Worm (Caenorhabditis elegans) whole organism, L4 larva: ENCODE data around the gene Y41C4A.7.

Source experiments
- F37D6.2 ChIP-seq: sonication (generic microtip); optimal IDR thresholded peaks from 2 replicates; lab custom pipeline; 2016; ENCODE audit warnings: mild to moderate bottlenecking, missing genetic modification characterization, missing compliant biosample characterization
- F49E8.2 ChIP-seq: sonication (generic microtip); optimal IDR thresholded peaks from 2 replicates; lab custom pipeline; 2016; ENCODE audit warnings: missing compliant biosample characterization, mild to moderate bottlenecking, missing genetic modification characterization, borderline replicate concordance
- R02D3.7 ChIP-seq: fragments of 150-350 bp; sonication (generic microtip); optimal IDR thresholded peaks from 3 replicates; lab custom pipeline; 2014; ENCODE audit warnings: missing biosample characterization, missing genetic modification characterization
- T20F7.1 ChIP-seq: fragments of 200-800 bp; sonication (Bioruptor generic); optimal IDR thresholded peaks from 2 replicates; lab custom pipeline; 2018; ENCODE audit warnings: mild to moderate bottlenecking, missing genetic modification characterization, missing compliant biosample characterization
- Y105C5A.15 ChIP-seq: fragments of 200-800 bp; sonication (Bioruptor generic); IDR thresholded peaks from 2 replicates; pipeline ENCODE4 v1.3.6; 2022; ENCODE audit warnings: missing genetic modification characterization, missing compliant biosample characterization
- Y75B8A.6 ChIP-seq: fragments of 200-800 bp; sonication (Bioruptor generic); IDR thresholded peaks from 2 replicates; pipeline ENCODE4 v1.3.6; 2022; ENCODE audit warnings: missing genetic modification reagents, missing genetic modification characterization, missing compliant biosample characterization
- ZK337.2 ChIP-seq: fragments of 200-800 bp; sonication (Bioruptor generic); IDR thresholded peaks from 2 replicates; pipeline ENCODE4 v1.3.6; 2022; ENCODE audit warnings: missing genetic modification reagents, missing genetic modification characterization, missing compliant biosample characterization
- ZK546.5 ChIP-seq, 2 experiments: sonication (generic microtip); optimal IDR thresholded peaks; 2 replicates each; lab custom pipeline; 2017; ENCODE audit warnings: missing biosample characterization in 2 of 2, missing genetic modification characterization in 2 of 2
- ama-1 ChIP-seq: fragments of 150-350 bp; optimal IDR thresholded peaks from 2 replicates; lab custom pipeline; 2014; ENCODE audit warnings: inconsistent platforms, mixed read lengths
- ceh-28 ChIP-seq: fragments of 150-350 bp; optimal IDR thresholded peaks from 2 replicates; lab custom pipeline; 2014; ENCODE audit warnings: missing biosample characterization, missing genetic modification reagents, missing genetic modification characterization
- ceh-32 ChIP-seq: sonication (generic microtip); optimal IDR thresholded peaks from 2 replicates; lab custom pipeline; 2016; ENCODE audit warnings: mild to moderate bottlenecking, missing genetic modification characterization, missing compliant biosample characterization; ENCODE audit not compliant: poor library complexity
- ceh-62 ChIP-seq: sonication (generic microtip); optimal IDR thresholded peaks from 2 replicates; lab custom pipeline; 2017; ENCODE audit warnings: missing biosample characterization, missing genetic modification characterization
- ceh-82 ChIP-seq: sonication (generic microtip); optimal IDR thresholded peaks from 2 replicates; lab custom pipeline; 2017; ENCODE audit warnings: missing biosample characterization, missing genetic modification characterization
- ctbp-1 ChIP-seq: fragments of 200-800 bp; sonication (Bioruptor generic); IDR thresholded peaks from 2 replicates; pipeline ENCODE4 v1.3.6; 2022; ENCODE audit warnings: missing genetic modification reagents, missing genetic modification characterization, missing compliant biosample characterization
- daf-12 ChIP-seq: fragments of 150-350 bp; optimal IDR thresholded peaks from 2 replicates; lab custom pipeline; 2014; ENCODE audit warnings: missing biosample characterization, missing genetic modification reagents, missing genetic modification characterization
- dmd-9 ChIP-seq: fragments of 200-800 bp; sonication (Bioruptor generic); IDR thresholded peaks from 2 replicates; pipeline ENCODE4 v1.3.6; 2022; ENCODE audit warnings: missing genetic modification reagents, missing genetic modification characterization, missing compliant biosample characterization
- dpl-1 ChIP-seq: fragments of 150-350 bp; optimal IDR thresholded peaks from 2 replicates; lab custom pipeline; 2014; ENCODE audit warnings: missing biosample characterization, missing genetic modification reagents, missing genetic modification characterization
- dve-1 ChIP-seq: sonication (generic microtip); optimal IDR thresholded peaks from 2 replicates; lab custom pipeline; 2017; ENCODE audit warnings: antibody characterized with exemption, mild to moderate bottlenecking, missing genetic modification characterization, missing compliant biosample characterization; ENCODE audit not compliant: insufficient read depth
- egl-43 ChIP-seq: fragments of 200-800 bp; sonication (Bioruptor generic); IDR thresholded peaks from 2 replicates; pipeline ENCODE4 v1.3.6; 2022; ENCODE audit warnings: missing genetic modification reagents, missing genetic modification characterization, missing compliant biosample characterization
- fkh-10 ChIP-seq: fragments of 150-350 bp; optimal IDR thresholded peaks from 2 replicates; lab custom pipeline; 2014; ENCODE audit warnings: missing biosample characterization, missing genetic modification reagents, missing genetic modification characterization
- hlh-11 ChIP-seq: fragments of 200-800 bp; sonication (Bioruptor generic); optimal IDR thresholded peaks from 2 replicates; lab custom pipeline; 2018; ENCODE audit warnings: mild to moderate bottlenecking, missing genetic modification characterization, missing compliant biosample characterization
- hmg-1.1 ChIP-seq: fragments of 200-800 bp; sonication (Bioruptor generic); IDR thresholded peaks from 2 replicates; pipeline ENCODE4 v1.3.6; 2022; ENCODE audit warnings: missing genetic modification reagents, missing genetic modification characterization, missing compliant biosample characterization
- jun-1 ChIP-seq: fragments of 150-350 bp; optimal IDR thresholded peaks from 2 replicates; lab custom pipeline; 2014; ENCODE audit warnings: missing biosample characterization, missing genetic modification reagents, missing genetic modification characterization
- lim-7 ChIP-seq: fragments of 200-800 bp; sonication (Bioruptor generic); IDR thresholded peaks from 2 replicates; pipeline ENCODE4 v1.3.6; 2022; ENCODE audit warnings: missing genetic modification characterization, missing compliant biosample characterization
- lin-1 ChIP-seq: fragments of 200-800 bp; sonication (Bioruptor generic); IDR thresholded peaks from 2 replicates; pipeline ENCODE4 v1.3.6; 2022; ENCODE audit warnings: missing genetic modification reagents, missing genetic modification characterization, missing compliant biosample characterization
- lin-15B ChIP-seq: fragments of 150-350 bp; sonication (generic microtip); optimal IDR thresholded peaks from 3 replicates; lab custom pipeline; 2014; ENCODE audit warnings: missing biosample characterization, missing genetic modification characterization
- lin-29 ChIP-seq: fragments of 200-800 bp; sonication (Bioruptor generic); IDR thresholded peaks from 2 replicates; pipeline ENCODE4 v1.3.6; 2022; ENCODE audit warnings: missing genetic modification reagents, missing genetic modification characterization, missing compliant biosample characterization
- lin-38 ChIP-seq: fragments of 200-800 bp; sonication (Bioruptor generic); IDR thresholded peaks from 2 replicates; pipeline ENCODE4 v1.3.6; 2022; ENCODE audit warnings: missing genetic modification reagents, missing genetic modification characterization, missing compliant biosample characterization
- lir-3 ChIP-seq: sonication (generic microtip); optimal IDR thresholded peaks from 2 replicates; lab custom pipeline; 2016; ENCODE audit warnings: mild to moderate bottlenecking, missing genetic modification characterization, missing compliant biosample characterization
- lsy-2 ChIP-seq, 2 experiments: fragments of 150-350 bp in 1 of 2; sonication (generic microtip) in 1 of 2; optimal IDR thresholded peaks; 2 replicates each; lab custom pipeline; 2014 to 2017; ENCODE audit warnings: missing biosample characterization in 2 of 2, missing genetic modification characterization in 2 of 2
- madf-9 ChIP-seq: fragments of 200-800 bp; sonication (Bioruptor generic); conservative IDR thresholded peaks from 2 replicates; pipeline ENCODE4 v1.3.6; 2022; ENCODE audit warnings: missing genetic modification reagents, missing genetic modification characterization, missing compliant biosample characterization
- mdt-29 ChIP-seq: fragments of 200-800 bp; sonication (Bioruptor generic); IDR thresholded peaks from 2 replicates; pipeline ENCODE4 v1.3.6; 2022; ENCODE audit warnings: missing genetic modification reagents, missing genetic modification characterization, missing compliant biosample characterization
- mxl-3 ChIP-seq: fragments of 200-800 bp; sonication (Bioruptor generic); optimal IDR thresholded peaks from 2 replicates; lab custom pipeline; 2018; ENCODE audit warnings: mild to moderate bottlenecking, missing genetic modification characterization, missing compliant biosample characterization
- nhr-102 ChIP-seq: sonication (generic microtip); optimal IDR thresholded peaks from 2 replicates; lab custom pipeline; 2016; ENCODE audit warnings: mild to moderate bottlenecking, missing genetic modification characterization, moderate library complexity, missing compliant biosample characterization
- nhr-111 ChIP-seq: fragments of 200-800 bp; sonication (Bioruptor generic); optimal IDR thresholded peaks from 2 replicates; lab custom pipeline; 2018; ENCODE audit warnings: mild to moderate bottlenecking, missing genetic modification characterization, missing compliant biosample characterization
- nhr-25 ChIP-seq: sonication (generic microtip); optimal IDR thresholded peaks from 2 replicates; lab custom pipeline; 2017; ENCODE audit warnings: missing genetic modification characterization, mild to moderate bottlenecking, missing compliant biosample characterization, antibody characterized with exemption, moderate library complexity, borderline replicate concordance; ENCODE audit not compliant: insufficient read depth
- nhr-28 ChIP-seq: fragments of 150-350 bp; optimal IDR thresholded peaks from 2 replicates; lab custom pipeline; 2014; ENCODE audit warnings: missing biosample characterization, missing genetic modification characterization
- nhr-76 ChIP-seq: fragments of 150-350 bp; optimal IDR thresholded peaks from 2 replicates; lab custom pipeline; 2014; ENCODE audit warnings: missing biosample characterization, missing genetic modification characterization
- nhr-77 ChIP-seq: fragments of 150-350 bp; optimal IDR thresholded peaks from 2 replicates; lab custom pipeline; 2014; ENCODE audit warnings: missing biosample characterization, missing genetic modification characterization
- pqm-1 ChIP-seq: sonication (generic microtip); optimal IDR thresholded peaks from 2 replicates; lab custom pipeline; 2017; ENCODE audit warnings: missing biosample characterization, missing genetic modification characterization
- rbr-2 ChIP-seq: sonication (generic microtip); optimal IDR thresholded peaks from 2 replicates; lab custom pipeline; 2016; ENCODE audit warnings: missing genotype, missing genetic modification characterization, missing compliant biosample characterization
- sdz-12 ChIP-seq: fragments of 200-800 bp; sonication (Bioruptor generic); optimal IDR thresholded peaks from 2 replicates; lab custom pipeline; 2018; ENCODE audit warnings: mild to moderate bottlenecking, missing genetic modification characterization, missing compliant biosample characterization
- snpc-1.2 ChIP-seq: fragments of 200-800 bp; sonication (Bioruptor generic); IDR thresholded peaks from 2 replicates; pipeline ENCODE4 v1.3.6; 2022; ENCODE audit warnings: missing genetic modification reagents, missing genetic modification characterization, missing compliant biosample characterization
- snpc-4 ChIP-seq: fragments of 150-350 bp; optimal IDR thresholded peaks from 2 replicates; lab custom pipeline; 2014; ENCODE audit warnings: missing biosample characterization, missing genetic modification characterization
- spr-1 ChIP-seq: sonication (generic microtip); optimal IDR thresholded peaks from 2 replicates; lab custom pipeline; 2016; ENCODE audit warnings: mild to moderate bottlenecking, missing genetic modification characterization, missing compliant biosample characterization
- spr-3 ChIP-seq: fragments of 200-800 bp; sonication (Bioruptor generic); optimal IDR thresholded peaks from 2 replicates; lab custom pipeline; 2018; ENCODE audit warnings: mild to moderate bottlenecking, missing genetic modification characterization, missing compliant biosample characterization
- tra-1 ChIP-seq: fragments of 200-800 bp; sonication (Bioruptor generic); IDR thresholded peaks from 2 replicates; pipeline ENCODE4 v1.3.6; 2022; ENCODE audit warnings: missing genetic modification reagents, missing genetic modification characterization, missing compliant biosample characterization
- unc-39 ChIP-seq: sonication (generic microtip); optimal IDR thresholded peaks from 2 replicates; lab custom pipeline; 2017; ENCODE audit warnings: missing biosample characterization, missing genetic modification characterization
- vab-7 ChIP-seq: fragments of 200-800 bp; sonication (Bioruptor generic); IDR thresholded peaks from 2 replicates; pipeline ENCODE4 v1.3.6; 2022; ENCODE audit warnings: missing genetic modification reagents, missing genetic modification characterization, missing compliant biosample characterization
- zag-1 ChIP-seq: fragments of 150-350 bp; optimal IDR thresholded peaks from 2 replicates; lab custom pipeline; 2014; ENCODE audit warnings: missing biosample characterization, missing genetic modification characterization
- zfp-2 ChIP-seq: sonication (generic microtip); optimal IDR thresholded peaks from 2 replicates; lab custom pipeline; 2016; ENCODE audit warnings: mild to moderate bottlenecking, missing genetic modification characterization, missing compliant biosample characterization
- zip-2 ChIP-seq: fragments of 150-350 bp; optimal IDR thresholded peaks from 2 replicates; lab custom pipeline; 2014; ENCODE audit warnings: missing biosample characterization, missing genetic modification characterization
- ztf-7 ChIP-seq: fragments of 150-350 bp; optimal IDR thresholded peaks from 2 replicates; lab custom pipeline; 2014; ENCODE audit warnings: missing biosample characterization, missing genetic modification characterization

The Y41C4A.7 gene

DNA sequence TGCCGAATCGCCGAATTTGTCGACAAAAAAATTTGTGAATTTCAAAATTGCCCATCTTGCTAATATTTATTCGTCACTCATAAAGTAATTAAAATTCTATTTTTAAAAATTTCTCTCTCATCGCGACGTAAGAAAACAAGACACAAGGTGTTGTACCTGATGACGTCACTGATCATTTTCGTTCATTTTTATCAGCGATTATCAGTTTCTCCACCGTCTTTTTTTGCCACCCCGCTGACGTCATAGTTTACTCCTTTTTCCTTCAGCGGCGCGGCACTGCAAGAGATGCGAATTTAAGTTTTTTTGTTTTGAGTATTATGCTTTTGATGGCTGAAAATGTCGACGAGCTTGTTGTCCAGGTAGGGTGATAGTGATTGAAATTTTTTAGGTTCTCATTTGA, 13.9 kb upstream of the Y41C4A.7 start (continued):
- TF ChIP-seq lin-29, result no peak
- peak; percentile 79 for TF ChIP-seq nhr-28 (tag; lab: Kevin White, UChicago)
- TF ChIP-seq pqm-1 (tag; lab: Kevin White, UChicago), result peak; percentile 31
- no peak for TF ChIP-seq unc-39
- TF ChIP-seq ceh-28 (tag; lab: Kevin White, UChicago), result no peak
- TF ChIP-seq Y105C5A.15 (GFP tag; lab: Robert Waterston, UW), result no peak
- TF ChIP-seq nhr-25 (tag; lab: Kevin White, UChicago), result no peak
- TF ChIP-seq lim-7 (GFP tag; lab: Robert Waterston, UW), result no peak
- no peak for TF ChIP-seq spr-3 (GFP tag; lab: Kevin White, UChicago)
- no peak for TF ChIP-seq jun-1 (tag; lab: Kevin White, UChicago)
- no peak for TF ChIP-seq ceh-62 (tag; lab: Kevin White, UChicago)
- no peak for TF ChIP-seq rbr-2 (tag; lab: Kevin White, UChicago)
- TF ChIP-seq ama-1 (lab: Kevin White, UChicago), result no peak
- TF ChIP-seq lsy-2 (tag; optimal IDR thresholded peaks at IDR 0.05; lab: Kevin White, UChicago), result peak in 1 of 2 experiments; percentile 37
- TF ChIP-seq daf-12 (tag; lab: Kevin White, UChicago), result no peak
- TF ChIP-seq madf-9 (GFP tag; lab: Robert Waterston, UW), result no peak
- TF ChIP-seq tra-1, result no peak
- no peak for TF ChIP-seq R02D3.7 (tag; lab: Kevin White, UChicago)
- no peak for TF ChIP-seq ctbp-1 (GFP tag; lab: Robert Waterston, UW)
- no peak for TF ChIP-seq lin-1 (GFP tag; lab: Robert Waterston, UW)
- TF ChIP-seq nhr-102, result peak; percentile 9
- TF ChIP-seq vab-7, result no peak
- no peak for TF ChIP-seq dmd-9 (GFP tag; lab: Robert Waterston, UW)
- TF ChIP-seq F37D6.2 (tag; lab: Kevin White, UChicago), result no peak
- no peak for TF ChIP-seq sdz-12 (GFP tag; lab: Kevin White, UChicago)
- no peak for TF ChIP-seq nhr-111 (GFP tag; lab: Kevin White, UChicago)
- TF ChIP-seq hlh-11 (tag; lab: Kevin White, UChicago), result peak; percentile 85
- TF ChIP-seq hmg-1.1 (GFP tag; lab: Robert Waterston, UW), result no peak
- TF ChIP-seq dpl-1 (GFP tag; lab: Kevin White, UChicago), result peak; percentile 8
- no peak for TF ChIP-seq egl-43 (GFP tag; lab: Robert Waterston, UW)
- TF ChIP-seq snpc-1.2, result no peak
- no peak for TF ChIP-seq mdt-29
- peak; percentile 42 for TF ChIP-seq nhr-77 (tag; lab: Kevin White, UChicago)
- TF ChIP-seq Y75B8A.6 (GFP tag; lab: Robert Waterston, UW), result no peak
- no peak for TF ChIP-seq lin-15B (tag; lab: Kevin White, UChicago)
- no peak for TF ChIP-seq ceh-32 (tag; lab: Kevin White, UChicago)
- no peak for TF ChIP-seq snpc-4 (tag; lab: Kevin White, UChicago)
- TF ChIP-seq nhr-76 (tag; lab: Kevin White, UChicago), result no peak
- TF ChIP-seq lin-38 (GFP tag; lab: Robert Waterston, UW), result no peak
- TF ChIP-seq ZK546.5 (tag; optimal IDR thresholded peaks at IDR 0.05; lab: Kevin White, UChicago), result no peak
- TF ChIP-seq lir-3 (tag; lab: Kevin White, UChicago), result no peak
- TF ChIP-seq dve-1 (tag; lab: Kevin White, UChicago), result peak; percentile 82
- no peak for TF ChIP-seq zag-1
- TF ChIP-seq T20F7.1 (GFP tag; lab: Kevin White, UChicago), result no peak
- TF ChIP-seq zfp-2, result no peak
- no peak for TF ChIP-seq mxl-3 (GFP tag; lab: Kevin White, UChicago)
- no peak for TF ChIP-seq fkh-10 (GFP tag; lab: Kevin White, UChicago)
- TF ChIP-seq ztf-7 (tag; lab: Kevin White, UChicago), result no peak
- TF ChIP-seq F49E8.2 (tag; lab: Kevin White, UChicago), result no peak
- TF ChIP-seq spr-1 (tag; lab: Kevin White, UChicago), result no peak
- TF ChIP-seq ZK337.2 (GFP tag; lab: Robert Waterston, UW), result no peak
- no peak for TF ChIP-seq ceh-82 (tag; lab: Kevin White, UChicago)
- TF ChIP-seq zip-2 (tag; lab: Kevin White, UChicago), result no peak
